Fruit fly (Drosophila melanogaster) whole organism, embryonic: ENCODE measurements around the gene PRL-1.

Experiments used
- CG11696 ChIP-seq: fragments of 200-800 bp; sonication (Bioruptor generic); IDR thresholded peaks from 2 replicates; pipeline ENCODE4 v1.3.6; 2022; ENCODE audit warnings: missing biosample characterization, missing genetic modification characterization
- CG12071 ChIP-seq: fragments of 200-800 bp; sonication (Bioruptor generic); optimal IDR thresholded peaks from 3 replicates; lab custom pipeline; 2018; ENCODE audit warnings: missing biosample characterization, mild to moderate bottlenecking, missing genetic modification characterization
- CG12104 ChIP-seq: fragments of 200-800 bp; sonication (Bioruptor generic); optimal IDR thresholded peaks from 3 replicates; lab custom pipeline; 2016; ENCODE audit warnings: missing biosample characterization, missing genetic modification characterization
- CG14710 ChIP-seq: fragments of 200-800 bp; sonication (Bioruptor generic); optimal IDR thresholded peaks from 3 replicates; lab custom pipeline; 2019; ENCODE audit warnings: missing biosample characterization, mild to moderate bottlenecking, missing genetic modification characterization, moderate library complexity
- CG15601 ChIP-seq: fragments of 200-800 bp; sonication (Bioruptor generic); optimal IDR thresholded peaks from 3 replicates; lab custom pipeline; 2019; ENCODE audit warnings: missing biosample characterization, mild to moderate bottlenecking, missing genetic modification characterization, moderate library complexity
- CG17568 ChIP-seq: fragments of 200-800 bp; sonication (Bioruptor generic); optimal IDR thresholded peaks from 2 replicates; lab custom pipeline; 2018; ENCODE audit warnings: missing biosample characterization, mild to moderate bottlenecking, missing genetic modification characterization, moderate library complexity
- CG17612 ChIP-seq: fragments of 200-800 bp; sonication (Bioruptor generic); IDR thresholded peaks from 2 replicates; pipeline ENCODE4 v1.3.6; 2022; ENCODE audit warnings: missing biosample characterization, missing genetic modification characterization
- CG2199 ChIP-seq: fragments of 200-800 bp; sonication (Bioruptor generic); IDR thresholded peaks from 3 replicates; pipeline ENCODE4 v1.3.6; 2022; ENCODE audit warnings: missing biosample characterization, missing genetic modification characterization
- CG2202 ChIP-seq: fragments of 200-800 bp; sonication (Bioruptor generic); optimal IDR thresholded peaks from 2 replicates; lab custom pipeline; 2018; ENCODE audit warnings: missing biosample characterization, mild to moderate bottlenecking, missing genetic modification characterization
- CG34376 ChIP-seq: fragments of 200-800 bp; sonication (Bioruptor generic); optimal IDR thresholded peaks from 2 replicates; lab custom pipeline; 2018; ENCODE audit warnings: missing biosample characterization, mild to moderate bottlenecking, missing genetic modification characterization
- CG3838 ChIP-seq: fragments of 200-800 bp; sonication (Bioruptor generic); optimal IDR thresholded peaks from 3 replicates; lab custom pipeline; 2016; ENCODE audit warnings: missing biosample characterization, missing genetic modification characterization
- CG4707 ChIP-seq: fragments of 200-800 bp; sonication (Bioruptor generic); optimal IDR thresholded peaks from 2 replicates; lab custom pipeline; 2018; ENCODE audit warnings: missing biosample characterization, mild to moderate bottlenecking, missing genetic modification characterization, moderate library complexity
- CG7357 ChIP-seq: fragments of 200-800 bp; sonication (Bioruptor generic); IDR thresholded peaks from 3 replicates; pipeline ENCODE4 v1.3.6; 2022; ENCODE audit warnings: missing biosample characterization, missing genetic modification characterization
- CG8765 ChIP-seq: fragments of 200-800 bp; sonication (Bioruptor generic); IDR thresholded peaks from 2 replicates; pipeline ENCODE4 v1.3.6; 2022; ENCODE audit warnings: missing biosample characterization, missing genetic modification characterization
- CG9797 ChIP-seq: fragments of 200-800 bp; sonication (Bioruptor generic); optimal IDR thresholded peaks from 3 replicates; lab custom pipeline; 2018; ENCODE audit warnings: missing biosample characterization, mild to moderate bottlenecking, missing genetic modification characterization
- CoRest ChIP-seq: fragments of 200-800 bp; sonication (Bioruptor generic); optimal IDR thresholded peaks from 3 replicates; lab custom pipeline; 2018; ENCODE audit warnings: missing biosample characterization, mild to moderate bottlenecking, missing genetic modification characterization, moderate library complexity
- D19A ChIP-seq: fragments of 200-800 bp; optimal IDR thresholded peaks from 3 replicates; lab custom pipeline; 2019; ENCODE audit warnings: missing biosample characterization, mild to moderate bottlenecking, missing genetic modification characterization, moderate library complexity
- Dfd ChIP-seq, 2 experiments: fragments of >200 bp; optimal IDR thresholded peaks; 2 replicates each; lab custom pipeline; 2017; ENCODE audit warnings: missing biosample characterization in 2 of 2, missing genetic modification characterization in 2 of 2
- ERR ChIP-seq: fragments of 200-800 bp; sonication (Bioruptor generic); optimal IDR thresholded peaks from 2 replicates; lab custom pipeline; 2016; ENCODE audit warnings: missing biosample characterization, missing genetic modification characterization
- Fer2 ChIP-seq: fragments of 200-800 bp; sonication (Bioruptor generic); optimal IDR thresholded peaks from 2 replicates; lab custom pipeline; 2018; ENCODE audit warnings: missing biosample characterization, mild to moderate bottlenecking, missing genetic modification characterization, moderate library complexity
- Med ChIP-seq: fragments of 200-800 bp; sonication (Bioruptor generic); peaks from one replicate; lab custom pipeline; 2016; ENCODE audit warnings: missing biosample characterization, missing genetic modification characterization, mild to moderate bottlenecking, inconsistent platforms, moderate library complexity
- Nf-YC ChIP-seq: fragments of 200-800 bp; optimal IDR thresholded peaks from 3 replicates; lab custom pipeline; 2019; ENCODE audit warnings: missing biosample characterization, mild to moderate bottlenecking, missing genetic modification characterization, moderate library complexity
- Pdp1 ChIP-seq, 2 experiments: fragments of 200-800 bp; sonication (Bioruptor generic); optimal IDR thresholded peaks; 3 replicates each; lab custom pipeline; 2016; ENCODE audit warnings: missing biosample characterization in 2 of 2, missing genetic modification characterization in 2 of 2, mild to moderate bottlenecking in 1 of 2, moderate library complexity in 1 of 2
- Scr ChIP-seq: fragments of 200-800 bp; sonication (Bioruptor generic); IDR thresholded peaks from 2 replicates; pipeline ENCODE4 v1.3.6; 2022; ENCODE audit warnings: missing biosample characterization, missing genetic modification characterization; ENCODE audit not compliant: partially characterized antibody
- Trl ChIP-seq, 3 experiments: fragments of >200 bp in 2 of 3; fragments of 200-800 bp in 1 of 3; sonication (Bioruptor generic) in 1 of 3; optimal IDR thresholded peaks; 2 replicates in 1 of 3; 3 replicates in 2 of 3; lab custom pipeline; 2016 to 2017; ENCODE audit warnings: missing biosample characterization in 1 of 3, missing genetic modification characterization in 1 of 3
- cg ChIP-seq: fragments of 200-800 bp; sonication (Bioruptor generic); optimal IDR thresholded peaks from 3 replicates; lab custom pipeline; 2019; ENCODE audit warnings: missing biosample characterization, mild to moderate bottlenecking, missing genetic modification characterization, moderate library complexity
- cwo ChIP-seq: fragments of 200-800 bp; sonication (Bioruptor generic); optimal IDR thresholded peaks from 3 replicates; lab custom pipeline; 2017; ENCODE audit warnings: missing biosample characterization, missing genetic modification characterization, mild to moderate bottlenecking, moderate library complexity, missing genetic modification reagents
- disco-r ChIP-seq: fragments of 200-800 bp; sonication (Bioruptor generic); optimal IDR thresholded peaks from 2 replicates; lab custom pipeline; 2016; ENCODE audit warnings: missing biosample characterization, missing genetic modification characterization
- emc ChIP-seq: fragments of 200-800 bp; sonication (Bioruptor generic); optimal IDR thresholded peaks from 2 replicates; lab custom pipeline; 2016; ENCODE audit warnings: missing biosample characterization, missing genetic modification characterization
- exex ChIP-seq: fragments of 200-800 bp; sonication (Bioruptor generic); optimal IDR thresholded peaks from 4 replicates; lab custom pipeline; 2018; ENCODE audit warnings: missing biosample characterization, mild to moderate bottlenecking, missing genetic modification characterization, moderate library complexity
- ftz-f1 ChIP-seq: fragments of 200-800 bp; sonication (Bioruptor generic); optimal IDR thresholded peaks from 2 replicates; lab custom pipeline; 2016; ENCODE audit warnings: missing biosample characterization, missing genetic modification characterization
- gem ChIP-seq: fragments of 200-800 bp; sonication (Bioruptor generic); optimal IDR thresholded peaks from 2 replicates; lab custom pipeline; 2019; ENCODE audit warnings: missing biosample characterization, mild to moderate bottlenecking, missing genetic modification characterization, moderate library complexity
- grn ChIP-seq: fragments of 200-800 bp; sonication (Bioruptor generic); optimal IDR thresholded peaks from 3 replicates; lab custom pipeline; 2017; ENCODE audit warnings: missing biosample characterization, missing genetic modification characterization
- lbe ChIP-seq: fragments of 200-800 bp; sonication (Bioruptor generic); optimal IDR thresholded peaks from 2 replicates; lab custom pipeline; 2016; ENCODE audit warnings: missing biosample characterization, mild to moderate bottlenecking, missing genetic modification characterization
- maf-S ChIP-seq: fragments of 200-800 bp; sonication (Bioruptor generic); optimal IDR thresholded peaks from 2 replicates; lab custom pipeline; 2016; ENCODE audit warnings: missing biosample characterization, missing genetic modification characterization
- mirr ChIP-seq: fragments of 200-800 bp; sonication (Bioruptor generic); optimal IDR thresholded peaks from 3 replicates; lab custom pipeline; 2018; ENCODE audit warnings: missing biosample characterization, mild to moderate bottlenecking, missing genetic modification characterization
- pan ChIP-seq, 4 experiments: fragments of >200 bp in 3 of 4; fragments of 200-800 bp in 1 of 4; sonication (Bioruptor generic) in 1 of 4; optimal IDR thresholded peaks in 3 of 4; IDR thresholded peaks in 1 of 4; 2 replicates each; pipeline versions ENCODE4 v1.3.6 to Lab custom; 2017 to 2022; ENCODE audit warnings: missing biosample characterization in 2 of 4, missing genetic modification characterization in 2 of 4, mixed read lengths in 1 of 4
- pros ChIP-seq: fragments of 200-800 bp; sonication (Bioruptor generic); optimal IDR thresholded peaks from 3 replicates; lab custom pipeline; 2019; ENCODE audit warnings: missing biosample characterization, mild to moderate bottlenecking, missing genetic modification characterization, moderate library complexity
- rib ChIP-seq: fragments of 200-800 bp; sonication (Bioruptor generic); IDR thresholded peaks from 2 replicates; pipeline ENCODE4 v1.3.6; 2022; ENCODE audit warnings: missing biosample characterization, missing genetic modification characterization
- row ChIP-seq: fragments of 200-800 bp; sonication (Bioruptor generic); IDR thresholded peaks from 3 replicates; pipeline ENCODE4 v1.3.6; 2022; ENCODE audit warnings: missing biosample characterization, missing genetic modification characterization
- run ChIP-seq: fragments of 200-800 bp; sonication (Bioruptor generic); optimal IDR thresholded peaks from 3 replicates; lab custom pipeline; 2018; ENCODE audit warnings: missing biosample characterization, mild to moderate bottlenecking, missing genetic modification characterization
- scrt ChIP-seq: fragments of 200-800 bp; sonication (Bioruptor generic); optimal IDR thresholded peaks from 2 replicates; lab custom pipeline; 2018; ENCODE audit warnings: missing biosample characterization, mild to moderate bottlenecking, missing genetic modification characterization, moderate library complexity
- slou ChIP-seq: fragments of 200-800 bp; sonication (Bioruptor generic); optimal IDR thresholded peaks from 3 replicates; lab custom pipeline; 2016; ENCODE audit warnings: missing biosample characterization, missing genetic modification characterization
- sr ChIP-seq: fragments of 200-800 bp; sonication (Bioruptor generic); IDR thresholded peaks from 3 replicates; pipeline ENCODE4 v1.3.6; 2022; ENCODE audit warnings: missing biosample characterization, missing genetic modification characterization
- stwl ChIP-seq: fragments of 200-800 bp; sonication (Bioruptor generic); optimal IDR thresholded peaks from 3 replicates; lab custom pipeline; 2018; ENCODE audit warnings: missing biosample characterization, mild to moderate bottlenecking, missing genetic modification characterization, moderate library complexity
- tna ChIP-seq: fragments of 200-800 bp; sonication (Bioruptor generic); IDR thresholded peaks from 2 replicates; pipeline ENCODE4 v1.3.6; 2022; ENCODE audit warnings: missing biosample characterization, missing genetic modification characterization; ENCODE audit not compliant: partially characterized antibody

The PRL-1 gene

dm6 chr2L:16256118-16256435 is 1.3 kb downstream of the PRL-1 start:
- TF ChIP-seq CG9797 (GFP tag; lab: Kevin White, UChicago) (no peak), CG8765 (GFP tag; lab: Robert Waterston, UW) (no peak), Trl (optimal IDR thresholded peaks at IDR 0.05; lab: Kevin White, UChicago) (peak in 1 of 2 experiments; percentile 28), Trl (GFP tag; optimal IDR thresholded peaks at IDR 0.05; lab: Kevin White, UChicago) (no peak), tna (GFP tag; lab: Robert Waterston, UW) (no peak), pan (optimal IDR thresholded peaks at IDR 0.05; lab: Kevin White, UChicago) (no peak), pan (GFP tag; optimal IDR thresholded peaks at IDR 0.05 in 1 of 2, IDR thresholded peaks at IDR 0.05 in 1 of 2) (no peak), lbe (GFP tag; lab: Kevin White, UChicago) (no peak), sr (GFP tag; lab: Robert Waterston, UW) (no peak), scrt (GFP tag; lab: Kevin White, UChicago) (no peak), CG2199 (GFP tag; lab: Robert Waterston, UW) (0 out of 3 replicates have a peak, but pooled peaks have one; percentile 2), Fer2 (tag; lab: Kevin White, UChicago) (no peak), CG14710 (no peak), CG12104 (no peak), disco-r (GFP tag; lab: Kevin White, UChicago) (no peak), mirr (GFP tag; lab: Kevin White, UChicago) (no peak), stwl (tag; lab: Kevin White, UChicago) (no peak), CG11696 (GFP tag; lab: Robert Waterston, UW) (no peak), cwo (GFP tag; lab: Kevin White, UChicago) (no peak), ftz-f1 (GFP tag; lab: Kevin White, UChicago) (no peak), Med (GFP tag; lab: Kevin White, UChicago) (peak; percentile 68), CG2202 (tag; lab: Kevin White, UChicago) (no peak), D19A (tag; lab: Kevin White, UChicago) (no peak), grn (GFP tag; lab: Kevin White, UChicago) (peak; percentile 9), slou (no peak), run (tag; lab: Kevin White, UChicago) (no peak), emc (GFP tag; lab: Kevin White, UChicago) (no peak), CG17568 (GFP tag; lab: Kevin White, UChicago) (peak; percentile 14), CG4707 (GFP tag; lab: Kevin White, UChicago) (no peak), Scr (GFP tag; lab: Robert Waterston, UW) (no peak), CG12071 (GFP tag; lab: Kevin White, UChicago) (no peak), maf-S (no peak), ERR (GFP tag; lab: Kevin White, UChicago) (no peak), row (GFP tag; lab: Robert Waterston, UW) (no peak), Dfd (GFP tag; optimal IDR thresholded peaks at IDR 0.05; lab: Kevin White, UChicago) (no peak)
- TF ChIP-seq, all 482 proteins: peak for 5

DNA sequence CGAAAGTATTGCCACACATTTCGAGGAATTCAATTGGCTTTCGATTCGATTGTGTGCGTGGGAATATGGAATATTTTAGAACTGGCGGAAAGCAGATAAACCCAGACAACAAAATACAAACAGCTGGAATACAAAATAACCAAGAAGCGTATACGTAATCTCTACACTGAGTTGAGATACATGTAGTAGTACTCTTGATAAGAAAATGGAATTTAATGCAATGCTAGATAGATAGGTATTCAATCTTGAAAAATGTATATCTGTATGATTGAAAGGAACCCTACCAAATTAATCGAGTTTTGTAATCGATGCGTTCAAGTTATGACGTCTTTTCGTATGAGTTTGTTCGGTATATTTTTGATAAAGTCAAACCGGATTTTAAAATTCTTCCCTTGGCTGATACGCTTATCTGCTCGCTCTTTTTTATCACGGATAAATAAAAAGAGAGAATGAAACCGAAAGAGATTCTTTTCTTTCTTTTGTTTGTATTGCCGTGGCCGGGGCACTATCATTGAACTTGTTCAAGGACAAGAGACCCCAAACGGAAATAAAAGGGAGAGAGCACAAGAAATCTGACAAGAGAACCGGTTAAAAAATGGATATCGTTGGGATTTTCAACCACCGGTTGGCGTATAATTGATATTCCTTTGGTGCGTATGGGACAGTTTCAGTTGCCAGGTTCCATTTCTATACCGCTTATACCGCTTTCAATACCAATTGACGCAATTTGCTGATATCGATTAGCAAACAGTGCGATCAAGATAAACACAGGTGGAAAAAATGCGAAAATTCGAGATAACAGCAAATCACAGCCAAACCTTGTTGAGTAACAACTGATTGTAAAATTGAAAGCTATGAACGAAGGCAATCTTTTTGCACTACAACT is 1.9 kb downstream of the PRL-1 start:
- TF ChIP-seq CG7357 (GFP tag; lab: Robert Waterston, UW) (no peak), CG34376 (peak; percentile 36), ftz-f1 (GFP tag; lab: Kevin White, UChicago) (peak; percentile 8), pros (GFP tag; lab: Kevin White, UChicago) (peak; percentile 21), gem (tag; lab: Kevin White, UChicago) (peak; percentile 76), mirr (GFP tag; lab: Kevin White, UChicago) (peak; percentile 95), CG15601 (tag; lab: Kevin White, UChicago) (peak; percentile 39), CG3838 (no peak), cg (peak; percentile 19), Nf-YC (tag; lab: Kevin White, UChicago) (peak; percentile 5), CG17612 (GFP tag; lab: Robert Waterston, UW) (no peak), Pdp1 (GFP tag; optimal IDR thresholded peaks at IDR 0.05; lab: Kevin White, UChicago) (peak in 1 of 2 experiments; percentile 87), rib (GFP tag; lab: Robert Waterston, UW) (peak; percentile 73; the same call in 1 of the 2 replicates), CoRest (tag; lab: Kevin White, UChicago) (no peak), Trl (optimal IDR thresholded peaks at IDR 0.05; lab: Kevin White, UChicago) (peak in 1 of 2 experiments; percentile 35), Trl (GFP tag; optimal IDR thresholded peaks at IDR 0.05; lab: Kevin White, UChicago) (no peak), exex (peak; percentile 66), lbe (GFP tag; lab: Kevin White, UChicago) (peak; percentile 13)
